Worm (Caenorhabditis elegans): ENCODE results near the gene egl-36.
A peak's percentile ranks its signal among the peaks of the same experiment; 100 is the strongest.

The egl-36 gene

ce11 chrX:10757608-10758007 lies 23.5 kb downstream of the egl-36 start, which contains the start of gene R07A4.4:
Gene R07A4.4 (minus strand): TSS chrX:10757708.
- TF ChIP-seq lir-3 (tag; optimal IDR thresholded peaks at IDR 0.05; ENCODE audit: poor library complexity) (no peak), sox-4 (tag; optimal IDR thresholded peaks at IDR 0.05) (no peak), ceh-88 (GFP tag; IDR thresholded peaks at IDR 0.05) (no peak), egl-13 (tag; optimal IDR thresholded peaks at IDR 0.05) (no peak), ets-5 (GFP tag; IDR thresholded peaks at IDR 0.05) (no peak), mdl-1 (tag; optimal IDR thresholded peaks at IDR 0.05) (no peak)

- TF ChIP-seq sox-4 (tag; optimal IDR thresholded peaks at IDR 0.05) (peak; percentile 51), skn-1 (tag; optimal IDR thresholded peaks at IDR 0.05) (no peak), nhr-71 (tag; optimal IDR thresholded peaks at IDR 0.05) (peak; percentile 9), dsc-1 (tag; optimal IDR thresholded peaks at IDR 0.05) (peak; percentile 78), pax-3 (tag; optimal IDR thresholded peaks at IDR 0.05) (peak; percentile 15), nhr-28 (tag; optimal IDR thresholded peaks at IDR 0.05) (no peak), fkh-8 (tag; optimal IDR thresholded peaks at IDR 0.05) (peak; percentile 71), nhr-47 (tag; optimal IDR thresholded peaks at IDR 0.05) (peak; percentile 41)
These were observed 24.3 kb downstream of the egl-36 start for ce11 chrX:10758453-10758852.

ce11 chrX:10760958-10761357 lies 26.8 kb downstream of the egl-36 start:
- TF ChIP-seq nhr-20 (tag; optimal IDR thresholded peaks at IDR 0.05) (no peak), fkh-8 (tag; optimal IDR thresholded peaks at IDR 0.05) (peak; percentile 37), elt-2 (tag; optimal IDR thresholded peaks at IDR 0.05) (peak; percentile 10), ama-1 (optimal IDR thresholded peaks at IDR 0.05) (no peak), efl-3 (GFP tag; optimal IDR thresholded peaks at IDR 0.05) (no peak), ceh-82 (tag; optimal IDR thresholded peaks at IDR 0.05) (no peak), nhr-237 (tag; optimal IDR thresholded peaks at IDR 0.05) (no peak), nhr-71 (tag; optimal IDR thresholded peaks at IDR 0.05) (peak; percentile 38), lin-14 (GFP tag; optimal IDR thresholded peaks at IDR 0.05) (peak; percentile 11), fkh-4 (tag; optimal IDR thresholded peaks at IDR 0.05; ENCODE audit: borderline replicate concordance) (no peak), pax-3 (tag; optimal IDR thresholded peaks at IDR 0.05) (peak; percentile 64), ztf-4 (tag; optimal IDR thresholded peaks at IDR 0.05) (no peak)

ce11 chrX:10763383-10763782 lies 29.3 kb downstream of the egl-36 start:
- TF ChIP-seq mef-2 (tag; optimal IDR thresholded peaks at IDR 0.05) (no peak), sptf-1 (tag; optimal IDR thresholded peaks at IDR 0.05) (no peak), pqm-1 (tag; optimal IDR thresholded peaks at IDR 0.05) (no peak), mab-9 (GFP tag; IDR thresholded peaks at IDR 0.05) (no peak), sox-4 (tag; optimal IDR thresholded peaks at IDR 0.05) (no peak), C34B4.2 (tag; optimal IDR thresholded peaks at IDR 0.05) (no peak), nhr-76 (tag; optimal IDR thresholded peaks at IDR 0.05) (no peak), elt-2 (tag; optimal IDR thresholded peaks at IDR 0.05) (no peak), sup-37 (GFP tag; optimal IDR thresholded peaks at IDR 0.05) (no peak), nhr-12 (tag; optimal IDR thresholded peaks at IDR 0.05) (no peak), egl-13 (tag; optimal IDR thresholded peaks at IDR 0.05) (peak; percentile 45), lin-14 (GFP tag; optimal IDR thresholded peaks at IDR 0.05) (peak; percentile 50), unc-130 (tag; optimal IDR thresholded peaks at IDR 0.05) (no peak), unc-62 (GFP tag; optimal IDR thresholded peaks at IDR 0.05) (no peak), skn-1 (tag; optimal IDR thresholded peaks at IDR 0.05) (no peak), tlp-1 (tag; optimal IDR thresholded peaks at IDR 0.05) (no peak), C04F5.9 (tag; optimal IDR thresholded peaks at IDR 0.05) (no peak), irx-1 (tag; optimal IDR thresholded peaks at IDR 0.05) (no peak), snpc-4 (tag; optimal IDR thresholded peaks at IDR 0.05) (no peak), efl-1 (optimal IDR thresholded peaks at IDR 0.05) (no peak), efl-1 (GFP tag; optimal IDR thresholded peaks at IDR 0.05 in 1 of 2) (no peak), nhr-47 (tag; optimal IDR thresholded peaks at IDR 0.05) (peak; percentile 26), fos-1 (tag; optimal IDR thresholded peaks at IDR 0.05) (no peak), blmp-1 (tag; optimal IDR thresholded peaks at IDR 0.05) (no peak), zip-4 (GFP tag; optimal IDR thresholded peaks at IDR 0.05) (no peak), nhr-28 (tag; optimal IDR thresholded peaks at IDR 0.05) (no peak), nhr-237 (tag; optimal IDR thresholded peaks at IDR 0.05) (no peak), lir-3 (tag; optimal IDR thresholded peaks at IDR 0.05; ENCODE audit: poor library complexity) (no peak), elt-3 (tag; optimal IDR thresholded peaks at IDR 0.05) (no peak), ceh-63 (GFP tag; optimal IDR thresholded peaks at IDR 0.05) (no peak), unc-86 (tag; optimal IDR thresholded peaks at IDR 0.05) (peak; percentile 9), egl-27 (tag; optimal IDR thresholded peaks at IDR 0.05) (no peak), jun-1 (tag; optimal IDR thresholded peaks at IDR 0.05) (no peak), nhr-85 (tag) (peak; percentile 42)
